Worm (Caenorhabditis elegans) whole organism, young adult: ENCODE data around the gene T09F3.4.

ENCODE experiments used
- B0019.2 ChIP-seq: fragments of 200-800 bp; sonication (Bioruptor generic); conservative IDR thresholded peaks from 2 replicates; pipeline ENCODE4 v1.3.6; 2022; ENCODE audit warnings: missing genetic modification reagents, missing genetic modification characterization, missing compliant biosample characterization
- B0336.3 ChIP-seq: fragments of 200-800 bp; sonication (Bioruptor generic); IDR thresholded peaks from 2 replicates; pipeline ENCODE4 v1.3.6; 2022; ENCODE audit warnings: missing genetic modification characterization, missing compliant biosample characterization
- C06A6.2 ChIP-seq: fragments of 200-800 bp; sonication (Bioruptor generic); conservative IDR thresholded peaks from 2 replicates; pipeline ENCODE4 v1.3.6; 2022; ENCODE audit warnings: missing genetic modification characterization, missing compliant biosample characterization
- C17E4.6 ChIP-seq: fragments of 200-800 bp; sonication (Bioruptor generic); IDR thresholded peaks from 2 replicates; pipeline ENCODE4 v1.3.6; 2022; ENCODE audit warnings: missing genetic modification reagents, missing genetic modification characterization, missing compliant biosample characterization
- F10E7.11 ChIP-seq: sonication (generic microtip); optimal IDR thresholded peaks from 2 replicates; lab custom pipeline; 2017; ENCODE audit warnings: mild to moderate bottlenecking, missing genetic modification characterization, moderate library complexity, missing compliant biosample characterization
- F23B12.7 ChIP-seq: sonication (generic microtip); optimal IDR thresholded peaks from 2 replicates; lab custom pipeline; 2017; ENCODE audit warnings: missing genetic modification characterization, mild to moderate bottlenecking, missing compliant biosample characterization, antibody characterized with exemption, moderate library complexity; ENCODE audit not compliant: insufficient read depth
- F49E8.2 ChIP-seq: sonication (generic microtip); optimal IDR thresholded peaks from 3 replicates; lab custom pipeline; 2017; ENCODE audit warnings: missing genetic modification characterization, mild to moderate bottlenecking, missing compliant biosample characterization, antibody characterized with exemption, moderate library complexity; ENCODE audit not compliant: insufficient read depth
- F52B5.7 ChIP-seq: sonication (generic microtip); optimal IDR thresholded peaks from 2 replicates; lab custom pipeline; 2016; ENCODE audit warnings: mild to moderate bottlenecking, missing genetic modification characterization, missing compliant biosample characterization
- F55B11.4 ChIP-seq: sonication (generic microtip); optimal IDR thresholded peaks from 2 replicates; lab custom pipeline; 2016; ENCODE audit warnings: missing compliant biosample characterization, missing genetic modification characterization, borderline replicate concordance; ENCODE audit not compliant: insufficient read depth
- F57C9.4 ChIP-seq: sonication (generic microtip); optimal IDR thresholded peaks from 2 replicates; lab custom pipeline; 2017; ENCODE audit warnings: mild to moderate bottlenecking, missing genetic modification characterization, missing compliant biosample characterization
- K11D2.4 ChIP-seq: fragments of 200-800 bp; sonication (Bioruptor generic); IDR thresholded peaks from 2 replicates; pipeline ENCODE4 v1.3.6; 2022; ENCODE audit warnings: missing genetic modification reagents, missing genetic modification characterization, missing compliant biosample characterization
- Y53F4B.3 ChIP-seq: fragments of 200-800 bp; sonication (Bioruptor generic); IDR thresholded peaks from 2 replicates; pipeline ENCODE4 v1.3.6; 2022; ENCODE audit warnings: missing genetic modification reagents, missing genetic modification characterization, missing compliant biosample characterization
- ZK185.1 ChIP-seq: sonication (generic microtip); optimal IDR thresholded peaks from 2 replicates; lab custom pipeline; 2016; ENCODE audit warnings: mild to moderate bottlenecking, missing genetic modification characterization, missing compliant biosample characterization; ENCODE audit not compliant: poor library complexity, severe bottlenecking
- aptf-2 ChIP-seq: fragments of 200-800 bp; sonication (Bioruptor generic); conservative IDR thresholded peaks from 2 replicates; pipeline ENCODE4 v1.3.6; 2022; ENCODE audit warnings: missing genetic modification reagents, missing genetic modification characterization, missing compliant biosample characterization
- atf-7 ChIP-seq: sonication (generic microtip); optimal IDR thresholded peaks from 2 replicates; lab custom pipeline; 2017; ENCODE audit warnings: mild to moderate bottlenecking, missing genetic modification characterization, missing compliant biosample characterization
- athp-1 ChIP-seq: sonication (generic microtip); optimal IDR thresholded peaks from 2 replicates; lab custom pipeline; 2017; ENCODE audit warnings: mild to moderate bottlenecking, missing genetic modification characterization, missing compliant biosample characterization
- attf-6 ChIP-seq: fragments of 200-800 bp; sonication (Bioruptor generic); IDR thresholded peaks from 2 replicates; pipeline ENCODE4 v1.3.6; 2022; ENCODE audit warnings: missing genetic modification reagents, missing genetic modification characterization, missing compliant biosample characterization
- cebp-2 ChIP-seq: fragments of 200-800 bp; sonication (Bioruptor generic); IDR thresholded peaks from 2 replicates; pipeline ENCODE4 v1.3.6; 2022; ENCODE audit warnings: missing genetic modification characterization, missing compliant biosample characterization
- ceh-27 ChIP-seq: fragments of 200-800 bp; sonication (Bioruptor generic); optimal IDR thresholded peaks from 2 replicates; lab custom pipeline; 2018; ENCODE audit warnings: mild to moderate bottlenecking, missing genetic modification characterization, moderate library complexity, missing compliant biosample characterization
- ceh-91 ChIP-seq: fragments of 200-800 bp; sonication (Bioruptor generic); IDR thresholded peaks from 2 replicates; pipeline ENCODE4 v1.3.6; 2022; ENCODE audit warnings: missing genetic modification reagents, missing genetic modification characterization, missing compliant biosample characterization
- die-1 ChIP-seq: sonication (generic microtip); optimal IDR thresholded peaks from 2 replicates; lab custom pipeline; 2016; ENCODE audit warnings: missing genotype, mild to moderate bottlenecking, missing genetic modification characterization, missing compliant biosample characterization
- egl-18 ChIP-seq: fragments of 200-800 bp; sonication (Bioruptor generic); IDR thresholded peaks from 2 replicates; pipeline ENCODE4 v1.3.6; 2022; ENCODE audit warnings: missing genetic modification reagents, missing genetic modification characterization, missing compliant biosample characterization
- hlh-12 ChIP-seq: sonication (generic microtip); optimal IDR thresholded peaks from 2 replicates; lab custom pipeline; 2016; ENCODE audit warnings: missing genetic modification characterization, missing compliant biosample characterization
- hrde-1 ChIP-seq: sonication (generic microtip); optimal IDR thresholded peaks from 2 replicates; lab custom pipeline; 2016; ENCODE audit warnings: missing genetic modification characterization, mild to moderate bottlenecking, missing compliant biosample characterization, moderate library complexity, missing genotype, missing genetic modification reagents, borderline replicate concordance
- lin-26 ChIP-seq: fragments of 200-800 bp; sonication (Bioruptor generic); IDR thresholded peaks from 2 replicates; pipeline ENCODE4 v1.3.6; 2022; ENCODE audit warnings: missing genetic modification reagents, missing genetic modification characterization, missing compliant biosample characterization
- lin-35 ChIP-seq, 3 experiments: fragments of 150-350 bp in 2 of 3; sonication (generic microtip) in 1 of 3; optimal IDR thresholded peaks; 2 replicates each; lab custom pipeline; 2014 to 2018; ENCODE audit warnings: missing biosample characterization in 3 of 3, missing genetic modification characterization in 3 of 3, missing genetic modification reagents in 3 of 3
- lin-54 ChIP-seq: fragments of 200-800 bp; sonication (Bioruptor generic); optimal IDR thresholded peaks from 2 replicates; lab custom pipeline; 2018; ENCODE audit warnings: mild to moderate bottlenecking, missing genetic modification characterization, missing compliant biosample characterization
- lsl-1 ChIP-seq: fragments of 200-800 bp; sonication (Bioruptor generic); optimal IDR thresholded peaks from 2 replicates; lab custom pipeline; 2018; ENCODE audit warnings: mild to moderate bottlenecking, missing genetic modification characterization, moderate library complexity, missing compliant biosample characterization
- madf-8 ChIP-seq: fragments of 200-800 bp; sonication (Bioruptor generic); conservative IDR thresholded peaks from 2 replicates; pipeline ENCODE4 v1.3.6; 2022; ENCODE audit warnings: missing genetic modification reagents, missing genetic modification characterization, missing compliant biosample characterization
- mcd-1 ChIP-seq: fragments of 200-800 bp; sonication (Bioruptor generic); IDR thresholded peaks from 2 replicates; pipeline ENCODE4 v1.3.6; 2022; ENCODE audit warnings: missing genetic modification reagents, missing genetic modification characterization, missing compliant biosample characterization
- mel-28 ChIP-seq: sonication (generic microtip); optimal IDR thresholded peaks from 2 replicates; lab custom pipeline; 2016; ENCODE audit warnings: borderline replicate concordance, mild to moderate bottlenecking, missing genetic modification characterization, missing compliant biosample characterization
- mes-4 ChIP-seq: sonication (generic microtip); optimal IDR thresholded peaks from 2 replicates; lab custom pipeline; 2016; ENCODE audit warnings: missing genotype, missing genetic modification characterization, missing compliant biosample characterization
- nhr-120 ChIP-seq: fragments of 200-800 bp; sonication (Bioruptor generic); IDR thresholded peaks from 2 replicates; pipeline ENCODE4 v1.3.6; 2022; ENCODE audit warnings: missing genetic modification characterization, missing compliant biosample characterization
- nhr-27 ChIP-seq: fragments of 200-800 bp; sonication (Bioruptor generic); optimal IDR thresholded peaks from 2 replicates; lab custom pipeline; 2018; ENCODE audit warnings: mild to moderate bottlenecking, missing genetic modification characterization, moderate library complexity, missing compliant biosample characterization
- nhr-80 ChIP-seq: sonication (generic microtip); optimal IDR thresholded peaks from 2 replicates; lab custom pipeline; 2016; ENCODE audit warnings: missing genetic modification characterization, missing compliant biosample characterization
- sea-2 ChIP-seq: fragments of 200-800 bp; sonication (Bioruptor generic); IDR thresholded peaks from 2 replicates; pipeline ENCODE4 v1.3.6; 2022; ENCODE audit warnings: missing genetic modification characterization, missing compliant biosample characterization
- snpc-1.1 ChIP-seq: sonication (generic microtip); optimal IDR thresholded peaks from 2 replicates; lab custom pipeline; 2017; ENCODE audit warnings: missing genetic modification characterization, mild to moderate bottlenecking, missing compliant biosample characterization, antibody characterized with exemption, moderate library complexity, missing genotype, missing genetic modification reagents; ENCODE audit not compliant: insufficient read depth
- snpc-4 ChIP-seq, 5 experiments: fragments of 150-350 bp in 1 of 5; sonication (generic microtip) in 4 of 5; optimal IDR thresholded peaks; 2 replicates each; lab custom pipeline; 2014 to 2018; ENCODE audit warnings: missing genetic modification characterization in 5 of 5, missing biosample characterization in 3 of 5, antibody characterized with exemption in 2 of 5, mild to moderate bottlenecking in 2 of 5, missing compliant biosample characterization in 2 of 5, missing genotype in 2 of 5, moderate library complexity in 2 of 5, missing genetic modification reagents in 1 of 5
- somi-1 ChIP-seq: fragments of 200-800 bp; sonication (Bioruptor generic); optimal IDR thresholded peaks from 2 replicates; lab custom pipeline; 2018; ENCODE audit warnings: mild to moderate bottlenecking, missing genetic modification characterization, missing compliant biosample characterization
- tbp1 ChIP-seq: fragments of 200-800 bp; sonication (Bioruptor generic); optimal IDR thresholded peaks from 2 replicates; lab custom pipeline; 2018; ENCODE audit warnings: mild to moderate bottlenecking, missing genetic modification characterization, missing compliant biosample characterization
- tbx-9 ChIP-seq: sonication (generic microtip); optimal IDR thresholded peaks from 2 replicates; lab custom pipeline; 2016; ENCODE audit warnings: borderline replicate concordance, missing genetic modification characterization, inconsistent platforms, missing compliant biosample characterization
- unc-130 ChIP-seq: sonication (generic microtip); optimal IDR thresholded peaks from 2 replicates; lab custom pipeline; 2016; ENCODE audit warnings: missing genetic modification reagents, missing genetic modification characterization, missing compliant biosample characterization
- unc-62 ChIP-seq: fragments of 150-350 bp; optimal IDR thresholded peaks from 2 replicates; lab custom pipeline; 2014; ENCODE audit warnings: missing biosample characterization, missing genetic modification reagents, missing genetic modification characterization
- zfh-2 ChIP-seq: fragments of 200-800 bp; sonication (Bioruptor generic); conservative IDR thresholded peaks from 2 replicates; pipeline ENCODE4 v1.3.6; 2022; ENCODE audit warnings: missing genetic modification reagents, missing genetic modification characterization, missing compliant biosample characterization
- ztf-26 ChIP-seq: sonication (generic microtip); optimal IDR thresholded peaks from 2 replicates; lab custom pipeline; 2017; ENCODE audit warnings: missing genetic modification characterization, missing compliant biosample characterization
- ztf-28 ChIP-seq: fragments of 200-800 bp; sonication (Bioruptor generic); IDR thresholded peaks from 2 replicates; pipeline ENCODE4 v1.3.6; 2022; ENCODE audit warnings: missing genetic modification reagents, missing genetic modification characterization, missing compliant biosample characterization

The T09F3.4 gene

ce11 chrII:10388041-10388706, 7.3 kb upstream of the T09F3.4 start (continued):
- TF ChIP-seq F49E8.2 (peak; percentile 28), aptf-2 (GFP tag; lab: Robert Waterston, UW) (no peak), tbp1 (GFP tag; lab: Kevin White, UChicago) (peak; percentile 58), mcd-1 (GFP tag; lab: Robert Waterston, UW) (peak; percentile 46; the same call in 1 of the 2 replicates), ZK185.1 (tag; lab: Kevin White, UChicago) (peak; percentile 23), sea-2 (GFP tag; lab: Robert Waterston, UW) (no peak), B0019.2 (GFP tag; lab: Robert Waterston, UW) (peak; percentile 72), F23B12.7 (peak; percentile 65), Y53F4B.3 (GFP tag; lab: Robert Waterston, UW) (no peak), mel-28 (no peak), unc-130 (GFP tag; lab: Kevin White, UChicago) (no peak), atf-7 (tag; lab: Kevin White, UChicago) (no peak), hlh-12 (tag; lab: Kevin White, UChicago) (no peak), F55B11.4 (tag; lab: Kevin White, UChicago) (no peak), snpc-4 (GFP tag; optimal IDR thresholded peaks at IDR 0.05; lab: Kevin White, UChicago) (no peak), snpc-4 (tag; optimal IDR thresholded peaks at IDR 0.05; lab: Kevin White, UChicago) (peak in 3 of 4 experiments; percentile 30 to 49 (median 43)), egl-18 (GFP tag; lab: Robert Waterston, UW) (no peak), ceh-91 (GFP tag; lab: Robert Waterston, UW) (no peak), ztf-28 (GFP tag; lab: Robert Waterston, UW) (0 out of 2 replicates have a peak, but pooled peaks have one; percentile 59), madf-8 (no peak), lin-26 (no peak), hrde-1 (no peak), snpc-1.1 (tag; lab: Kevin White, UChicago) (peak; percentile 20), cebp-2 (GFP tag; lab: Robert Waterston, UW) (no peak), die-1 (tag; lab: Kevin White, UChicago) (no peak), K11D2.4 (GFP tag; lab: Robert Waterston, UW) (no peak), nhr-80 (peak; percentile 26), ceh-27 (GFP tag; lab: Kevin White, UChicago) (peak; percentile 0), tbx-9 (tag; lab: Kevin White, UChicago) (no peak), somi-1 (GFP tag; lab: Kevin White, UChicago) (no peak), ztf-26 (tag; lab: Kevin White, UChicago) (no peak), mes-4 (tag; lab: Kevin White, UChicago) (no peak), athp-1 (tag; lab: Kevin White, UChicago) (peak; percentile 67), lin-54 (GFP tag; lab: Kevin White, UChicago) (peak; percentile 62), C06A6.2 (GFP tag; lab: Robert Waterston, UW) (0 out of 2 replicates have a peak, but pooled peaks have one; percentile 25), lin-35 (GFP tag; optimal IDR thresholded peaks at IDR 0.05; lab: Kevin White, UChicago) (peak in 1 of 3 experiments; percentile 80), B0336.3 (GFP tag; lab: Robert Waterston, UW) (peak; percentile 39; the same call in 1 of the 2 replicates), nhr-120 (GFP tag; lab: Robert Waterston, UW) (no peak), F57C9.4 (no peak), zfh-2 (GFP tag; lab: Robert Waterston, UW) (no peak), unc-62 (no peak), lsl-1 (peak; percentile 57), F10E7.11 (tag; lab: Kevin White, UChicago) (no peak), attf-6 (GFP tag; lab: Robert Waterston, UW) (no peak), nhr-27 (tag; lab: Kevin White, UChicago) (no peak), F52B5.7 (no peak), C17E4.6 (GFP tag; lab: Robert Waterston, UW) (no peak)
